Fruit fly (Drosophila melanogaster) whole organism, wandering third instar larva: ENCODE data around the gene Tbcd.

Source experiments
- Abd-B ChIP-seq: fragments of >200 bp; optimal IDR thresholded peaks from 2 replicates; lab custom pipeline; 2017; ENCODE audit warnings: missing biosample characterization, missing genetic modification characterization
- CG32264 ChIP-seq: fragments of 200-800 bp; sonication (Bioruptor generic); optimal IDR thresholded peaks from 2 replicates; lab custom pipeline; 2016; ENCODE audit warnings: missing biosample characterization, missing genetic modification characterization
- CG9705 ChIP-seq: fragments of 200-800 bp; sonication (Bioruptor generic); optimal IDR thresholded peaks from 2 replicates; lab custom pipeline; 2018; ENCODE audit warnings: missing biosample characterization, mild to moderate bottlenecking, missing genetic modification characterization
- CrebA ChIP-seq: fragments of 200-800 bp; sonication (Bioruptor generic); optimal IDR thresholded peaks from 2 replicates; lab custom pipeline; 2016; ENCODE audit warnings: missing biosample characterization, mild to moderate bottlenecking, missing genetic modification characterization, borderline replicate concordance
- Dfd ChIP-seq: fragments of >200 bp; optimal IDR thresholded peaks from 2 replicates; lab custom pipeline; 2017; ENCODE audit warnings: missing biosample characterization, missing genetic modification characterization
- Dif ChIP-seq: fragments of 200-275, 200-300 bp; sonication (Bioruptor generic); optimal IDR thresholded peaks from 2 replicates; lab custom pipeline; 2018; ENCODE audit warnings: missing biosample characterization, missing genetic modification characterization; ENCODE audit not compliant: partially characterized antibody
- GATAd ChIP-seq: sonication (Bioruptor generic); optimal IDR thresholded peaks from 2 replicates; lab custom pipeline; 2016; ENCODE audit warnings: missing biosample characterization, missing genetic modification characterization
- HLH106 ChIP-seq: fragments of 200-800 bp; optimal IDR thresholded peaks from 3 replicates; lab custom pipeline; 2019; ENCODE audit warnings: missing biosample characterization, mild to moderate bottlenecking, missing genetic modification characterization, moderate library complexity
- Hnf4 ChIP-seq: fragments of 200-800 bp; sonication (Bioruptor generic); optimal IDR thresholded peaks from 2 replicates; lab custom pipeline; 2016; ENCODE audit warnings: missing biosample characterization, mild to moderate bottlenecking, missing genetic modification characterization
- Hr78 ChIP-seq: fragments of >200 bp; optimal IDR thresholded peaks from 2 replicates; lab custom pipeline; 2017; ENCODE audit warnings: missing biosample characterization, missing genetic modification characterization
- Hr83 ChIP-seq: fragments of 200-300 bp; sonication (Bioruptor generic); optimal IDR thresholded peaks from 2 replicates; lab custom pipeline; 2016; ENCODE audit warnings: missing biosample characterization, mild to moderate bottlenecking, missing genetic modification characterization, moderate library complexity; ENCODE audit not compliant: poor library complexity, severe bottlenecking
- Jra ChIP-seq: sonication (Bioruptor generic); optimal IDR thresholded peaks from 2 replicates; lab custom pipeline; 2016; ENCODE audit warnings: missing biosample characterization, missing genetic modification characterization
- Mio ChIP-seq: sonication (Bioruptor generic); optimal IDR thresholded peaks from 2 replicates; lab custom pipeline; 2016; ENCODE audit warnings: missing biosample characterization, missing genetic modification characterization
- Myc ChIP-seq: fragments of >200 bp; optimal IDR thresholded peaks from 2 replicates; lab custom pipeline; 2017
- N ChIP-seq: fragments of >200 bp; optimal IDR thresholded peaks from 2 replicates; lab custom pipeline; 2018; ENCODE audit warnings: missing biosample characterization, missing external identifiers, missing genetic modification characterization
- OdsH ChIP-seq: fragments of 200-800 bp; sonication (Bioruptor generic); optimal IDR thresholded peaks from 2 replicates; lab custom pipeline; 2016; ENCODE audit warnings: missing biosample characterization, mild to moderate bottlenecking, missing genetic modification characterization
- Rel ChIP-seq, 2 experiments: fragments of 200-800 bp; sonication (Bioruptor generic) in 1 of 2; optimal IDR thresholded peaks; 2 replicates in 1 of 2; 3 replicates in 1 of 2; lab custom pipeline; 2016 to 2019; ENCODE audit warnings: mild to moderate bottlenecking in 2 of 2, missing biosample characterization in 2 of 2, missing genetic modification characterization in 2 of 2, moderate library complexity in 1 of 2
- Sp1 ChIP-seq: fragments of 200-800 bp; sonication (Bioruptor generic); optimal IDR thresholded peaks from 3 replicates; lab custom pipeline; 2019; ENCODE audit warnings: missing biosample characterization, mild to moderate bottlenecking, missing genetic modification characterization, moderate library complexity
- Vsx2 ChIP-seq: fragments of 200-300, 225-300 bp; sonication (Bioruptor generic); optimal IDR thresholded peaks from 2 replicates; lab custom pipeline; 2018; ENCODE audit warnings: missing biosample characterization, missing genetic modification characterization; ENCODE audit not compliant: partially characterized antibody
- br ChIP-seq: fragments of 200-800 bp; sonication (Bioruptor generic); optimal IDR thresholded peaks from 2 replicates; lab custom pipeline; 2016; ENCODE audit warnings: missing biosample characterization, missing genetic modification characterization
- brk ChIP-seq: fragments of 200-800 bp; sonication (Bioruptor generic); optimal IDR thresholded peaks from 2 replicates; lab custom pipeline; 2016; ENCODE audit warnings: missing biosample characterization, mild to moderate bottlenecking, missing genetic modification characterization
- dl ChIP-seq, 2 experiments: fragments of 175-275, 200-275 bp in 1 of 2; fragments of 200-275 bp in 1 of 2; sonication (Bioruptor generic); optimal IDR thresholded peaks; lab custom pipeline; 2018; ENCODE audit warnings: mild to moderate bottlenecking in 2 of 2, missing biosample characterization in 2 of 2, missing genetic modification characterization in 2 of 2, moderate library complexity in 2 of 2; ENCODE audit not compliant: partially characterized antibody in 2 of 2, insufficient read depth in 1 of 2
- dmrt93B ChIP-seq: fragments of 200-800 bp; sonication (Bioruptor generic); optimal IDR thresholded peaks from 2 replicates; lab custom pipeline; 2018; ENCODE audit warnings: missing biosample characterization, mild to moderate bottlenecking, missing genetic modification characterization
- dsf ChIP-seq: sonication (Bioruptor generic); optimal IDR thresholded peaks from 2 replicates; lab custom pipeline; 2016; ENCODE audit warnings: missing biosample characterization, missing genetic modification characterization, borderline replicate concordance
- ey ChIP-seq: fragments of 200-800 bp; sonication (Bioruptor generic); optimal IDR thresholded peaks from 2 replicates; lab custom pipeline; 2016; ENCODE audit warnings: missing biosample characterization, missing genetic modification characterization
- foxo ChIP-seq, 2 experiments: fragments of 200-800 bp; sonication (Bioruptor generic); optimal IDR thresholded peaks; 2 replicates in 1 of 2; 3 replicates in 1 of 2; lab custom pipeline; 2016 to 2017; ENCODE audit warnings: missing biosample characterization in 2 of 2, missing genetic modification characterization in 2 of 2
- fru ChIP-seq: fragments of 200-800 bp; sonication (Bioruptor generic); optimal IDR thresholded peaks from 3 replicates; lab custom pipeline; 2016; ENCODE audit warnings: missing biosample characterization, mild to moderate bottlenecking, missing genetic modification characterization
- h ChIP-seq: fragments of 200-800 bp; sonication (Bioruptor generic); optimal IDR thresholded peaks from 3 replicates; lab custom pipeline; 2016; ENCODE audit warnings: missing biosample characterization, mild to moderate bottlenecking, missing genetic modification characterization
- jim ChIP-seq: fragments of 175-275, 200-325 bp; sonication (Bioruptor generic); optimal IDR thresholded peaks from 2 replicates; lab custom pipeline; 2016; ENCODE audit warnings: missing biosample characterization, mild to moderate bottlenecking, missing genetic modification characterization
- lola ChIP-seq: fragments of >200 bp; optimal IDR thresholded peaks from 2 replicates; lab custom pipeline; 2017; ENCODE audit warnings: missing biosample characterization, missing genetic modification characterization
- pan ChIP-seq: fragments of >200 bp; optimal IDR thresholded peaks from 2 replicates; lab custom pipeline; 2017
- psq ChIP-seq: fragments of 200-800 bp; sonication (Bioruptor generic); optimal IDR thresholded peaks from 3 replicates; lab custom pipeline; 2017; ENCODE audit warnings: missing biosample characterization, mild to moderate bottlenecking, missing genetic modification characterization, moderate library complexity
- rgr ChIP-seq: fragments of 200-800 bp; sonication (Bioruptor generic); optimal IDR thresholded peaks from 3 replicates; lab custom pipeline; 2016; ENCODE audit warnings: missing biosample characterization, mild to moderate bottlenecking, missing genetic modification characterization
- sage ChIP-seq: fragments of 200-800 bp; sonication (Bioruptor generic); optimal IDR thresholded peaks from 2 replicates; lab custom pipeline; 2016; ENCODE audit warnings: missing biosample characterization, mild to moderate bottlenecking, missing genetic modification characterization
- sv ChIP-seq: fragments of 200-800 bp; sonication (Bioruptor generic); optimal IDR thresholded peaks from 3 replicates; lab custom pipeline; 2016; ENCODE audit warnings: missing biosample characterization, missing genetic modification characterization
- tai ChIP-seq: sonication (Bioruptor generic); optimal IDR thresholded peaks from 2 replicates; lab custom pipeline; 2016; ENCODE audit warnings: missing biosample characterization, missing genetic modification characterization
- usp ChIP-seq: fragments of >200 bp; optimal IDR thresholded peaks from 2 replicates; lab custom pipeline; 2017; ENCODE audit warnings: missing biosample characterization, missing genetic modification characterization
- woc ChIP-seq: sonication (Bioruptor generic); optimal IDR thresholded peaks from 2 replicates; lab custom pipeline; 2016; ENCODE audit warnings: missing biosample characterization, mild to moderate bottlenecking, missing genetic modification characterization

The Tbcd gene

DNA sequence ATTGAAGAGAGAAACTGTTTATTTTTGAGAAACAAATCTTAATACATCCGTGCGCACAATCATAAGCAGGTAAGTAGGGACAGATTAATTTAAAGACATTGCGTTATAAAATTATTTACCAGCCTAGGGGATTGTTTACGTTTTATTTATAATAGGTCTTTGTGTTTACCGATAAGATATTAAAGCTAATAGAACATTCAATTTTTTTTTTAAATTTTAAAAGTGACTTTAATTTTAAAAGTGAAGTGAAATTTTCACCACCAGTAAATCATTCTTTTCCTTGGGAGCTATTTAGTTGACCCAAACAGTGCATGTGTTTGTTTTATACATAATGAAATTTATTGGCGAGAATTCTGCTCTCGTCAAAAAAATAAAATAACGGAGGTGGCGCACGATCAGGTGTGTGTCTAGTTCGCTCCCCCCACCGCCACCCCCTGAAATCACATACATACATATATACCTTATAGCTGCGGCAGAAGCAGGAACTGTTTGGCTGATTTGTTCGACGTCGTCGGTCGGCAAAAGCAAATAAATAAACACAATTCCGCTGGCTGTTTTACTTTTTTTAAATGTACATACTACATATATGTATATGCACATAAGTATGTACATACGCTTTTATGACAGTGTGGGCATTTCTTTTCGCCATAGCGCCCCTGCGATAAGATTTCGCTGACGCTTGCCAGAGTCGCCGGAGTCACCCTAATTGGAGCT, 28.8 kb downstream of the Tbcd start:
- TF ChIP-seq Sp1 (GFP tag; lab: Kevin White, UChicago) (peak; percentile 60), fru (peak; percentile 73), h (GFP tag; lab: Kevin White, UChicago) (peak; percentile 74), sage (GFP tag; lab: Kevin White, UChicago) (peak; percentile 39), foxo (GFP tag; optimal IDR thresholded peaks at IDR 0.05; lab: Kevin White, UChicago) (peak in 1 of 2 experiments; percentile 64), Rel (GFP tag; optimal IDR thresholded peaks at IDR 0.05; lab: Kevin White, UChicago) (no peak), Rel (tag; optimal IDR thresholded peaks at IDR 0.05; lab: Kevin White, UChicago) (peak; percentile 70), Abd-B (GFP tag; lab: Kevin White, UChicago) (no peak), OdsH (GFP tag; lab: Kevin White, UChicago) (peak; percentile 67), CrebA (GFP tag; lab: Kevin White, UChicago) (peak; percentile 60), Mio (GFP tag; lab: Kevin White, UChicago) (no peak), CG32264 (GFP tag; lab: Kevin White, UChicago) (no peak), brk (GFP tag; lab: Kevin White, UChicago) (peak; percentile 69), Hr83 (GFP tag; lab: Kevin White, UChicago) (peak; percentile 17), dl (GFP tag; optimal IDR thresholded peaks at IDR 0.05; lab: Kevin White, UChicago; ENCODE audit: insufficient read depth in 1 of 2, partially characterized antibody in 2 of 2) (no peak), br (GFP tag; lab: Kevin White, UChicago) (peak; percentile 30), HLH106 (tag; lab: Kevin White, UChicago) (peak; percentile 75), N (GFP tag; lab: Kevin White, UChicago) (no peak), pan (lab: Kevin White, UChicago) (no peak), jim (GFP tag; lab: Kevin White, UChicago) (no peak), woc (peak; percentile 41), tai (GFP tag; lab: Kevin White, UChicago) (no peak), dmrt93B (GFP tag; lab: Kevin White, UChicago) (peak; percentile 37), rgr (GFP tag; lab: Kevin White, UChicago) (peak; percentile 54), lola (GFP tag; lab: Kevin White, UChicago) (no peak), ey (peak; percentile 67), Dfd (GFP tag; lab: Kevin White, UChicago) (no peak)
- TF ChIP-seq, all 38 proteins: peak for 16

DNA sequence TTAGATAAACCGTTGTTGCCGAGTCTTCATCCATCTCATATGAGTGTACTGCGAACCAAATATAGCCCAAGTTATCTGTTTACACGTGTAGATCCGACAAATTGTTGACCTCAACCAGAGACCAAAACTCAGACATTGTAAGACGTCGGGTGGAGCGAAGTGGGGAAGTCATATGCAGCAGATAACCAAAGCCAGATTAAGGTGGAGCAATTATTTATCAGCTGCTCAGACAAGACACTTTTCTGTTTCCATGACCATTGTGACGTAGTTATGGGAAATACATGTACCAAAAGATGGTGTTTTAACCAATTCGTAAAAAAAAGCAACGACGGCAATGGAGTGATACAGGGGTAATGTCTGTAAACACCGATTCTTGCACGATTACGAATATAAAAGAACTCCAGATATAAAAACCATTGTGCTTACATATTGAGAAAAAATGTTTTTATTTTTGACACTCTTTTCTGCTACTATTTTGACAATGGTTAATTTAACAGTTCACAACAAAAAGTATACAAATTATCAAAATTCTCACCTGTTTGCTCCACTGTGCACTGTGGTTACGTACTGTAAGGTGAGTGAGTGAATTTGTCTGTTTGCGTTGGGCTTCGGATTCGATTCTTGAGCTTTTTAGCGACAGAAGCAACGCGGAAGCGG, 30.1 kb downstream of the Tbcd start:
- TF ChIP-seq Dif (GFP tag; lab: Kevin White, UChicago): no peak
- TF ChIP-seq Sp1 (GFP tag; lab: Kevin White, UChicago): peak; percentile 31
- no peak for TF ChIP-seq Vsx2 (GFP tag; lab: Kevin White, UChicago)
- TF ChIP-seq CG9705: no peak
- peak; percentile 74 for TF ChIP-seq fru
- peak in 1 of 2 experiments; percentile 72 for TF ChIP-seq foxo (GFP tag; optimal IDR thresholded peaks at IDR 0.05; lab: Kevin White, UChicago)
- no peak for TF ChIP-seq psq (GFP tag; lab: Kevin White, UChicago)
- TF ChIP-seq lola (GFP tag; lab: Kevin White, UChicago): no peak
- no peak for TF ChIP-seq brk (GFP tag; lab: Kevin White, UChicago)
- peak; percentile 15 for TF ChIP-seq Hr83 (GFP tag; lab: Kevin White, UChicago)
- no peak for TF ChIP-seq dl (GFP tag; optimal IDR thresholded peaks at IDR 0.05; lab: Kevin White, UChicago; ENCODE audit: insufficient read depth in 1 of 2, partially characterized antibody in 2 of 2)
- TF ChIP-seq br (GFP tag; lab: Kevin White, UChicago): peak; percentile 49
- no peak for TF ChIP-seq Dfd (GFP tag; lab: Kevin White, UChicago)
- TF ChIP-seq Hnf4 (GFP tag; lab: Kevin White, UChicago): peak; percentile 38
- no peak for TF ChIP-seq CG32264 (GFP tag; lab: Kevin White, UChicago)
- TF ChIP-seq sv (GFP tag; lab: Kevin White, UChicago): peak; percentile 45
- TF ChIP-seq Abd-B (GFP tag; lab: Kevin White, UChicago): no peak
- TF ChIP-seq GATAd (GFP tag; lab: Kevin White, UChicago): no peak
- peak; percentile 65 for TF ChIP-seq rgr (GFP tag; lab: Kevin White, UChicago)
- TF ChIP-seq usp: no peak
- TF ChIP-seq HLH106 (tag; lab: Kevin White, UChicago): peak; percentile 46
- TF ChIP-seq Myc (lab: Kevin White, UChicago): no peak
- peak; percentile 52 for TF ChIP-seq ey
- no peak for TF ChIP-seq jim (GFP tag; lab: Kevin White, UChicago)
- TF ChIP-seq OdsH (GFP tag; lab: Kevin White, UChicago): peak; percentile 38
- no peak for TF ChIP-seq Hr78 (GFP tag; lab: Kevin White, UChicago)
- no peak for TF ChIP-seq Mio (GFP tag; lab: Kevin White, UChicago)
- TF ChIP-seq h (GFP tag; lab: Kevin White, UChicago): peak; percentile 63
- no peak for TF ChIP-seq N (GFP tag; lab: Kevin White, UChicago)
- no peak for TF ChIP-seq Jra
- TF ChIP-seq Rel (GFP tag; optimal IDR thresholded peaks at IDR 0.05; lab: Kevin White, UChicago): no peak
- peak; percentile 55 for TF ChIP-seq Rel (tag; optimal IDR thresholded peaks at IDR 0.05; lab: Kevin White, UChicago)
- TF ChIP-seq dmrt93B (GFP tag; lab: Kevin White, UChicago): peak; percentile 43
- TF ChIP-seq CrebA (GFP tag; lab: Kevin White, UChicago): no peak
- no peak for TF ChIP-seq dsf (GFP tag; lab: Kevin White, UChicago)
- peak; percentile 59 for TF ChIP-seq woc
- no peak for TF ChIP-seq pan (lab: Kevin White, UChicago)
- peak; percentile 29 for TF ChIP-seq tai (GFP tag; lab: Kevin White, UChicago)
- no peak for TF ChIP-seq sage (GFP tag; lab: Kevin White, UChicago)
